Worm (Caenorhabditis elegans): ENCODE data around the gene map-1.

Gene map-1

DNA sequence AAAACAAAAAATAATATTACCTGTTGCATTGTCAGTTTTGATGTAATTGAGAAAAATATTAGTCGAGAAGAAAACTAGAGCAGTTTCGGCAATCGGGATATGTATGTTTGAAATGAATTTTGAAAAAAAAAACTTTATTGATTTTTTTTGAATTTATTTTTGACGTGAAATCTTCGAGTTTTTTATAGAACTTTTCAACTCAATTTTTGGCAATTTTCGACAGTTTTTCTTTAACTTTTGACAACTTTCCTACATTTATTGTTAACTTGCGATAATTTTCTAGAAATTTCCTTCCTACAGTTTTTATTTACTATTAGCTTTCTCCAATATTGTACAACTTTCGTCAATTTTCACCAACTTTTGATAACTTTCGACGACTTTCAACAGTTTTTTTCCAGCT is 15.2 kb upstream of the map-1 start, which contains the start of gene Y37E11AL.12:
Gene Y37E11AL.12, minus strand, starts transcription at position 101 of the 400 bp plus-strand sequence.
- TF ChIP-seq unc-120 (tag; optimal IDR thresholded peaks at IDR 0.05; ENCODE audit: poor library complexity, severe bottlenecking) (no peak), tbx-8 (GFP tag; optimal IDR thresholded peaks at IDR 0.05) (no peak)

DNA sequence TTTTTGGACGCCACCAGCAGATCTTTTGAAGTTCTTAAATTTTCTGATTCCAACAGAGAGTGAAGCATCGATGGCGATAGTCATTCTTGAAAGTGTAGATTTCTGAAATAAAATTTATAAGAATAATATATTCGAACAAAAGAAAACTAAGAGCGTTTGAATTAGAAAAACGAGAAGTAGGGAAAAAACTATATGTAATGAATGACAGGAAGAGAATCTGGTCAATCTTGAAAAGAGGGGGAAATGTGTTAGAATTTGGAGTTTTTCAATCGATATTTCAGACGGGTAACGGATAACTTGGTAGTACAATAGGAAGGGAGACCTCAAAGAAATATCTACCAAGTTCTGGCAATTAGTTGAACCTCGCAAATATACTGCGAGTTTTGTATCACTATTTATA is 13.9 kb upstream of the map-1 start, which contains the start of gene Y37E11AL.9:
Gene Y37E11AL.9, minus strand, starts transcription at position 101 of the 400 bp plus-strand sequence.
- TF ChIP-seq sem-2 (GFP tag; optimal IDR thresholded peaks at IDR 0.05) (no peak), elt-3 (tag; optimal IDR thresholded peaks at IDR 0.05) (no peak), nhr-2 (tag; optimal IDR thresholded peaks at IDR 0.05) (no peak), blmp-1 (tag; optimal IDR thresholded peaks at IDR 0.05) (no peak), elt-1 (tag; optimal IDR thresholded peaks at IDR 0.05; ENCODE audit: borderline replicate concordance, insufficient read depth) (no peak), tbx-8 (GFP tag; optimal IDR thresholded peaks at IDR 0.05) (no peak), snpc-4 (tag; optimal IDR thresholded peaks at IDR 0.05) (no peak), nhr-76 (tag; optimal IDR thresholded peaks at IDR 0.05) (no peak), mls-2 (tag; optimal IDR thresholded peaks at IDR 0.05) (no peak), cnd-1 (tag; optimal IDR thresholded peaks at IDR 0.05) (no peak), pha-4 (tag; optimal IDR thresholded peaks at IDR 0.05) (no peak), nhr-12 (tag; optimal IDR thresholded peaks at IDR 0.05) (no peak), ztf-11 (tag; optimal IDR thresholded peaks at IDR 0.05) (no peak), flh-1 (GFP tag; optimal IDR thresholded peaks at IDR 0.05) (no peak), drap-1 (GFP tag; optimal IDR thresholded peaks at IDR 0.05) (no peak), sptf-1 (tag; optimal IDR thresholded peaks at IDR 0.05) (no peak), M03D4.4 (tag; optimal IDR thresholded peaks at IDR 0.05) (no peak), zip-8 (tag; optimal IDR thresholded peaks at IDR 0.05) (no peak), nhr-28 (tag; optimal IDR thresholded peaks at IDR 0.05) (no peak), ces-1 (GFP tag; optimal IDR thresholded peaks at IDR 0.05) (no peak)

DNA sequence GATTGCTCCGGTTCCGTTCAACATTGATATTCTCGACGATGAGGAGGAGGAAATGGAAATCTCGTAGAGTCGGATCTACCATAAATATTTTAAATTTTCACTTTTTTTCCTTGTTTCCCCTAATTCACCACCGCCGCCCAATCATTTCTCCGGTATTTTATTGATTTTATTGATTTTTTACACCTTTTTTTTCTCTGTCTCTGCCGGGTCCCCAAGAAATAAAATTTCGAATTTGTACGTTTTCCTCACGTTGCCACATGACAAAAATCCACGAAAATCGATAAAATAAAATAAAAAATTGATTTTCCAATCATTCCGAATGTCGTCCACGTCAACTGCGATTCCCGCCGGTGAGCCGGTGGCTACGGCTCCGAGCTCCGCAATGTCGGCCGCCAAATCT is 11.5 kb upstream of the map-1 start, which contains the start of gene Y37E11AL.2:
Gene Y37E11AL.2, plus strand, starts transcription at position 301 of the 400 bp plus-strand sequence.
- no peak for TF ChIP-seq mls-2 (tag; optimal IDR thresholded peaks at IDR 0.05)
- TF ChIP-seq sem-2 (GFP tag; optimal IDR thresholded peaks at IDR 0.05): no peak
- no peak for TF ChIP-seq sptf-1 (tag; optimal IDR thresholded peaks at IDR 0.05)
- TF ChIP-seq unc-39 (tag; optimal IDR thresholded peaks at IDR 0.05): no peak
- TF ChIP-seq elt-3 (tag; optimal IDR thresholded peaks at IDR 0.05): no peak
- no peak for TF ChIP-seq ztf-11 (tag; optimal IDR thresholded peaks at IDR 0.05)
- no peak for TF ChIP-seq hlh-1 (tag; optimal IDR thresholded peaks at IDR 0.05)
- no peak for TF ChIP-seq tbx-8 (GFP tag; optimal IDR thresholded peaks at IDR 0.05)
- TF ChIP-seq lin-32 (GFP tag; optimal IDR thresholded peaks at IDR 0.05): no peak
- TF ChIP-seq nhr-2 (tag; optimal IDR thresholded peaks at IDR 0.05): no peak
- TF ChIP-seq M03D4.4 (tag; optimal IDR thresholded peaks at IDR 0.05): no peak
- no peak for TF ChIP-seq bed-3 (GFP tag; optimal IDR thresholded peaks at IDR 0.05)
- TF ChIP-seq lsy-2 (tag; optimal IDR thresholded peaks at IDR 0.05): no peak
- TF ChIP-seq nhr-28 (tag; optimal IDR thresholded peaks at IDR 0.05): no peak
- TF ChIP-seq ceh-39 (tag; optimal IDR thresholded peaks at IDR 0.05): no peak
- TF ChIP-seq snpc-4 (tag; optimal IDR thresholded peaks at IDR 0.05): no peak

DNA sequence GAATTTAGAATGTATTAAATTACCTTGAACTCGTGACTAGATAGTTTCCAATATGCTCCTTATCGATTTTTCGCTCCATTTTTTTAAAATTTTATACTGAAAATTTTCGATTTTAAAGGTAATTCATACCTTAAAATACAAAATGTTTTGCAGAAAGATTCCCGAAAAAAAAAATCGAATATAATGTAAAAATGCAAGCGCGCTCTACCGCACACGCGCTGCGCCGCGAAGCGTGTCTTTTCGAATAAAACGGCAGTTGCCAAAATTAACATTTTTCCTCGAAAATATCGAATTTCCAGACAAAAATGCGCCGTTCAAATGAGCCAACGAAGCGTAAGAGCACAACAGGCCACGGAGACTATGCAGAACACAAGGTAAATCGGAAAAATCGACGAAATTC is 8.0 kb upstream of the map-1 start, which contains the start of the genes taf-6.2 and Y37E11AL.3:
Gene taf-6.2, minus strand, starts transcription at position 96 of the 400 bp plus-strand sequence.
Gene Y37E11AL.3, plus strand, starts transcription at position 298 of the 400 bp plus-strand sequence.
- TF ChIP-seq sem-2 (GFP tag; optimal IDR thresholded peaks at IDR 0.05): no peak
- TF ChIP-seq ztf-11 (tag; optimal IDR thresholded peaks at IDR 0.05): no peak
- TF ChIP-seq zip-8 (tag; optimal IDR thresholded peaks at IDR 0.05): no peak
- peak; percentile 46 for TF ChIP-seq lsy-2 (tag; optimal IDR thresholded peaks at IDR 0.05)
- no peak for TF ChIP-seq unc-120 (tag; optimal IDR thresholded peaks at IDR 0.05; ENCODE audit: poor library complexity, severe bottlenecking)
- TF ChIP-seq tbx-8 (GFP tag; optimal IDR thresholded peaks at IDR 0.05): no peak
- TF ChIP-seq mep-1 (tag; optimal IDR thresholded peaks at IDR 0.05): peak; percentile 57
- no peak for TF ChIP-seq ham-2 (GFP tag; optimal IDR thresholded peaks at IDR 0.05)
- no peak for TF ChIP-seq drap-1 (GFP tag; optimal IDR thresholded peaks at IDR 0.05)
- no peak for TF ChIP-seq ceh-43 (GFP tag; optimal IDR thresholded peaks at IDR 0.05)
- TF ChIP-seq lin-13 (tag; optimal IDR thresholded peaks at IDR 0.05): peak; percentile 46
- TF ChIP-seq M03D4.4 (tag; optimal IDR thresholded peaks at IDR 0.05): no peak
- TF ChIP-seq nhr-2 (tag; optimal IDR thresholded peaks at IDR 0.05): no peak
- no peak for TF ChIP-seq sptf-1 (tag; optimal IDR thresholded peaks at IDR 0.05)
- no peak for TF ChIP-seq unc-62 (GFP tag; optimal IDR thresholded peaks at IDR 0.05)
- TF ChIP-seq elt-1 (tag; optimal IDR thresholded peaks at IDR 0.05; ENCODE audit: borderline replicate concordance, insufficient read depth): no peak
- TF ChIP-seq flh-1 (GFP tag; optimal IDR thresholded peaks at IDR 0.05): no peak
- no peak for TF ChIP-seq unc-39 (tag; optimal IDR thresholded peaks at IDR 0.05)
- no peak for TF ChIP-seq cnd-1 (tag; optimal IDR thresholded peaks at IDR 0.05)
- peak; percentile 72 for TF ChIP-seq ceh-39 (tag; optimal IDR thresholded peaks at IDR 0.05)
- peak; percentile 17 for TF ChIP-seq nhr-237 (tag; optimal IDR thresholded peaks at IDR 0.05)
- TF ChIP-seq bed-3 (GFP tag; optimal IDR thresholded peaks at IDR 0.05): no peak
- TF ChIP-seq pha-4 (tag; optimal IDR thresholded peaks at IDR 0.05): no peak
- TF ChIP-seq ces-1 (GFP tag; optimal IDR thresholded peaks at IDR 0.05): peak; percentile 51
- TF ChIP-seq mab-5 (tag; optimal IDR thresholded peaks at IDR 0.05): no peak
- TF ChIP-seq blmp-1 (tag; optimal IDR thresholded peaks at IDR 0.05): no peak
- no peak for TF ChIP-seq ceh-83 (GFP tag; optimal IDR thresholded peaks at IDR 0.05)
- peak; percentile 49 for TF ChIP-seq hlh-1 (tag; optimal IDR thresholded peaks at IDR 0.05)
- no peak for TF ChIP-seq elt-3 (tag; optimal IDR thresholded peaks at IDR 0.05)
- no peak for TF ChIP-seq snpc-4 (tag; optimal IDR thresholded peaks at IDR 0.05)
- no peak for TF ChIP-seq lin-32 (GFP tag; optimal IDR thresholded peaks at IDR 0.05)
- TF ChIP-seq nhr-28 (tag; optimal IDR thresholded peaks at IDR 0.05): no peak
- no peak for TF ChIP-seq nhr-76 (tag; optimal IDR thresholded peaks at IDR 0.05)
- TF ChIP-seq nhr-12 (tag; optimal IDR thresholded peaks at IDR 0.05): no peak
- TF ChIP-seq mls-2 (tag; optimal IDR thresholded peaks at IDR 0.05): no peak
